Fruit fly (Drosophila melanogaster) whole organism, embryonic: ENCODE results near the gene Cyp4d1.
A peak's percentile ranks its signal among the peaks of the same experiment; 100 is the strongest.

Source experiments
- Awh ChIP-seq: fragments of 200-800 bp; sonication (Bioruptor generic); IDR thresholded peaks from 2 replicates; pipeline ENCODE4, ENCODE4 v1.3.6; 2022; ENCODE audit warnings: missing biosample characterization, missing genetic modification characterization
- Bdp1 ChIP-seq: fragments of 200-800 bp; sonication (Bioruptor generic); optimal IDR thresholded peaks from 3 replicates; lab custom pipeline; 2016; ENCODE audit warnings: missing biosample characterization, missing genetic modification characterization
- CG12104 ChIP-seq: fragments of 200-800 bp; sonication (Bioruptor generic); optimal IDR thresholded peaks from 3 replicates; lab custom pipeline; 2016; ENCODE audit warnings: missing biosample characterization, missing genetic modification characterization
- CG12155 ChIP-seq: fragments of 200-800 bp; sonication (Bioruptor generic); optimal IDR thresholded peaks from 3 replicates; lab custom pipeline; 2016; ENCODE audit warnings: missing biosample characterization, missing genetic modification characterization
- CG12219 ChIP-seq: fragments of 200-800 bp; sonication (Bioruptor generic); optimal IDR thresholded peaks from 3 replicates; lab custom pipeline; 2018; ENCODE audit warnings: missing biosample characterization, mild to moderate bottlenecking, missing genetic modification characterization
- CG12769 ChIP-seq: fragments of 200-800 bp; sonication (Bioruptor generic); optimal IDR thresholded peaks from 2 replicates; lab custom pipeline; 2019; ENCODE audit warnings: missing biosample characterization, mild to moderate bottlenecking, missing genetic modification characterization, moderate library complexity
- CG15479 ChIP-seq: fragments of 200-800 bp; sonication (Bioruptor generic); optimal IDR thresholded peaks from 3 replicates; lab custom pipeline; 2019; ENCODE audit warnings: missing biosample characterization, mild to moderate bottlenecking, missing genetic modification characterization, moderate library complexity
- CG15601 ChIP-seq: fragments of 200-800 bp; sonication (Bioruptor generic); optimal IDR thresholded peaks from 3 replicates; lab custom pipeline; 2019; ENCODE audit warnings: missing biosample characterization, mild to moderate bottlenecking, missing genetic modification characterization, moderate library complexity
- CG17186 ChIP-seq: fragments of 200-800 bp; sonication (Bioruptor generic); optimal IDR thresholded peaks from 3 replicates; lab custom pipeline; 2017; ENCODE audit warnings: missing biosample characterization, missing genetic modification reagents, missing genetic modification characterization
- CG17829 ChIP-seq: fragments of 200-800 bp; optimal IDR thresholded peaks from 2 replicates; lab custom pipeline; 2019; ENCODE audit warnings: missing biosample characterization, mild to moderate bottlenecking, missing genetic modification characterization, moderate library complexity
- CG18619 ChIP-seq: fragments of 200-800 bp; sonication (Bioruptor generic); optimal IDR thresholded peaks from 3 replicates; lab custom pipeline; 2017; ENCODE audit warnings: missing biosample characterization, mild to moderate bottlenecking, missing genetic modification characterization
- CG2116 ChIP-seq: fragments of 200-800 bp; sonication (Bioruptor generic); optimal IDR thresholded peaks from 3 replicates; lab custom pipeline; 2018; ENCODE audit warnings: missing biosample characterization, mild to moderate bottlenecking, missing genetic modification characterization
- CG2120 ChIP-seq: fragments of 200-800 bp; sonication (Bioruptor generic); optimal IDR thresholded peaks from 3 replicates; lab custom pipeline; 2016; ENCODE audit warnings: missing biosample characterization, missing genetic modification characterization
- CG3065 ChIP-seq: fragments of 200-800 bp; sonication (Bioruptor generic); optimal IDR thresholded peaks from 2 replicates; lab custom pipeline; 2016; ENCODE audit warnings: missing biosample characterization, missing genetic modification characterization
- CG31441 ChIP-seq: fragments of 200-800 bp; sonication (Bioruptor generic); IDR thresholded peaks from 2 replicates; pipeline ENCODE4 v1.3.6; 2022; ENCODE audit warnings: missing biosample characterization, missing genetic modification characterization
- CG3163 ChIP-seq: fragments of 200-800 bp; sonication (Bioruptor generic); optimal IDR thresholded peaks from 3 replicates; lab custom pipeline; 2016; ENCODE audit warnings: missing biosample characterization, missing genetic modification characterization
- CG34224 ChIP-seq: fragments of 200-800 bp; sonication (Bioruptor generic); IDR thresholded peaks from 3 replicates; pipeline ENCODE4 v1.3.6; 2022; ENCODE audit warnings: missing biosample characterization, missing genetic modification characterization; ENCODE audit not compliant: partially characterized antibody
- CG4328 ChIP-seq: fragments of 200-800 bp; sonication (Bioruptor generic); optimal IDR thresholded peaks from 3 replicates; lab custom pipeline; 2017; ENCODE audit warnings: missing biosample characterization, missing genetic modification reagents, missing genetic modification characterization
- CG43689 ChIP-seq: fragments of 200-800 bp; sonication (Bioruptor generic); IDR thresholded peaks from 2 replicates; pipeline ENCODE4 v1.3.6; 2022; ENCODE audit warnings: missing biosample characterization, missing genetic modification characterization
- CG4707 ChIP-seq: fragments of 200-800 bp; sonication (Bioruptor generic); optimal IDR thresholded peaks from 2 replicates; lab custom pipeline; 2018; ENCODE audit warnings: missing biosample characterization, mild to moderate bottlenecking, missing genetic modification characterization, moderate library complexity
- CG4730 ChIP-seq: fragments of 200-800 bp; sonication (Bioruptor generic); IDR thresholded peaks from 2 replicates; pipeline ENCODE4 v1.3.6; 2022; ENCODE audit warnings: missing biosample characterization, missing genetic modification characterization
- CG6654 ChIP-seq: fragments of 200-800 bp; sonication (Bioruptor generic); optimal IDR thresholded peaks from 2 replicates; lab custom pipeline; 2017; ENCODE audit warnings: missing biosample characterization, mild to moderate bottlenecking, missing genetic modification characterization
- CG6689 ChIP-seq: fragments of 200-800 bp; sonication (Bioruptor generic); IDR thresholded peaks from 2 replicates; pipeline ENCODE4 v1.3.6; 2022; ENCODE audit warnings: missing biosample characterization, missing genetic modification characterization
- CG8359 ChIP-seq: fragments of 200-800 bp; sonication (Bioruptor generic); optimal IDR thresholded peaks from 2 replicates; lab custom pipeline; 2017; ENCODE audit warnings: missing biosample characterization, mild to moderate bottlenecking, missing genetic modification characterization, borderline replicate concordance
- HHEX ChIP-seq: fragments of 200-800 bp; sonication (Bioruptor generic); optimal IDR thresholded peaks from 3 replicates; lab custom pipeline; 2017; ENCODE audit warnings: missing biosample characterization, mild to moderate bottlenecking, missing genetic modification characterization, missing genetic modification reagents
- HmgZ ChIP-seq: fragments of 200-800 bp; sonication (Bioruptor generic); optimal IDR thresholded peaks from 2 replicates; lab custom pipeline; 2018; ENCODE audit warnings: missing biosample characterization, mild to moderate bottlenecking, missing genetic modification characterization
- Kr ChIP-seq: fragments of 200-800 bp; sonication (Bioruptor generic); optimal IDR thresholded peaks from 2 replicates; lab custom pipeline; 2017; ENCODE audit warnings: missing biosample characterization, mild to moderate bottlenecking, missing genetic modification characterization
- NFAT ChIP-seq: fragments of 200-800 bp; sonication (Bioruptor generic); IDR thresholded peaks from 2 replicates; pipeline ENCODE4 v1.3.6; 2022; ENCODE audit warnings: missing biosample characterization, missing genetic modification characterization
- Sox100B ChIP-seq: fragments of 200-800 bp; sonication (Bioruptor generic); optimal IDR thresholded peaks from 3 replicates; lab custom pipeline; 2018; ENCODE audit warnings: missing biosample characterization, mild to moderate bottlenecking, missing genetic modification characterization
- Trl ChIP-seq, 3 experiments: fragments of >200 bp in 2 of 3; fragments of 200-800 bp in 1 of 3; sonication (Bioruptor generic) in 1 of 3; optimal IDR thresholded peaks; 2 replicates in 1 of 3; 3 replicates in 2 of 3; lab custom pipeline; 2016 to 2017; ENCODE audit warnings: missing biosample characterization in 1 of 3, missing genetic modification characterization in 1 of 3
- ac ChIP-seq: fragments of 200-800 bp; sonication (Bioruptor generic); optimal IDR thresholded peaks from 3 replicates; lab custom pipeline; 2017; ENCODE audit warnings: missing biosample characterization, mild to moderate bottlenecking, missing genetic modification characterization
- aop ChIP-seq: fragments of 200-800 bp; sonication (Bioruptor generic); IDR thresholded peaks from 2 replicates; pipeline ENCODE4 v1.3.6; 2022; ENCODE audit warnings: missing biosample characterization, missing genetic modification characterization
- ato ChIP-seq: fragments of 200-800 bp; sonication (Bioruptor generic); IDR thresholded peaks from 2 replicates; pipeline ENCODE4 v1.3.6; 2022; ENCODE audit warnings: missing biosample characterization, missing genetic modification characterization; ENCODE audit not compliant: partially characterized antibody
- bab2 ChIP-seq: fragments of 200-800 bp; sonication (Bioruptor generic); optimal IDR thresholded peaks from 2 replicates; lab custom pipeline; 2016; ENCODE audit warnings: missing biosample characterization, missing genetic modification characterization
- bigmax ChIP-seq: fragments of 200-800 bp; sonication (Bioruptor generic); optimal IDR thresholded peaks from 2 replicates; lab custom pipeline; 2018; ENCODE audit warnings: missing biosample characterization, mild to moderate bottlenecking, missing genetic modification characterization
- cwo ChIP-seq: fragments of 200-800 bp; sonication (Bioruptor generic); optimal IDR thresholded peaks from 3 replicates; lab custom pipeline; 2017; ENCODE audit warnings: missing biosample characterization, missing genetic modification characterization, mild to moderate bottlenecking, moderate library complexity, missing genetic modification reagents
- emc ChIP-seq: fragments of 200-800 bp; sonication (Bioruptor generic); optimal IDR thresholded peaks from 2 replicates; lab custom pipeline; 2016; ENCODE audit warnings: missing biosample characterization, missing genetic modification characterization
- exex ChIP-seq: fragments of 200-800 bp; sonication (Bioruptor generic); optimal IDR thresholded peaks from 4 replicates; lab custom pipeline; 2018; ENCODE audit warnings: missing biosample characterization, mild to moderate bottlenecking, missing genetic modification characterization, moderate library complexity
- fd102C ChIP-seq: fragments of 200-800 bp; sonication (Bioruptor generic); optimal IDR thresholded peaks from 2 replicates; lab custom pipeline; 2018; ENCODE audit warnings: missing biosample characterization, mild to moderate bottlenecking, missing genetic modification characterization, moderate library complexity
- grn ChIP-seq: fragments of 200-800 bp; sonication (Bioruptor generic); optimal IDR thresholded peaks from 3 replicates; lab custom pipeline; 2017; ENCODE audit warnings: missing biosample characterization, missing genetic modification characterization
- klu ChIP-seq: fragments of 200-800 bp; sonication (Bioruptor generic); IDR thresholded peaks from 2 replicates; pipeline ENCODE4 v1.3.6; 2022; ENCODE audit warnings: missing biosample characterization, missing genetic modification characterization
- lab ChIP-seq: fragments of 200-800 bp; sonication (Bioruptor generic); optimal IDR thresholded peaks from 3 replicates; lab custom pipeline; 2017; ENCODE audit warnings: missing biosample characterization, missing genetic modification characterization, mild to moderate bottlenecking, moderate library complexity, missing genetic modification reagents
- mirr ChIP-seq: fragments of 200-800 bp; sonication (Bioruptor generic); optimal IDR thresholded peaks from 3 replicates; lab custom pipeline; 2018; ENCODE audit warnings: missing biosample characterization, mild to moderate bottlenecking, missing genetic modification characterization
- nom ChIP-seq: fragments of 200-800 bp; sonication (Bioruptor generic); optimal IDR thresholded peaks from 2 replicates; lab custom pipeline; 2017; ENCODE audit warnings: missing biosample characterization, missing genetic modification characterization, mild to moderate bottlenecking, moderate library complexity, missing genetic modification reagents
- pfk ChIP-seq: fragments of 200-800 bp; sonication (Bioruptor generic); optimal IDR thresholded peaks from 2 replicates; lab custom pipeline; 2018; ENCODE audit warnings: missing biosample characterization, mild to moderate bottlenecking, missing genetic modification characterization, moderate library complexity
- pita ChIP-seq: fragments of 200-800 bp; sonication (Bioruptor generic); optimal IDR thresholded peaks from 2 replicates; lab custom pipeline; 2017; ENCODE audit warnings: missing biosample characterization, mild to moderate bottlenecking, missing genetic modification characterization
- salm ChIP-seq: fragments of 200-800 bp; sonication (Bioruptor generic); optimal IDR thresholded peaks from 2 replicates; lab custom pipeline; 2018; ENCODE audit warnings: missing biosample characterization, mild to moderate bottlenecking, missing genetic modification characterization
- sens ChIP-seq: fragments of 200-800 bp; sonication (Bioruptor generic); peaks from one replicate; lab custom pipeline; 2016; ENCODE audit warnings: missing biosample characterization, missing genetic modification characterization
- usp ChIP-seq: fragments of >200 bp; optimal IDR thresholded peaks from 2 replicates; lab custom pipeline; 2017; ENCODE audit warnings: missing biosample characterization, missing genetic modification characterization

The Cyp4d1 gene

dm6 chrX:2194208-2195094, 32.5 kb upstream of the Cyp4d1 start (continued):
- TF ChIP-seq CG2120 (GFP tag; lab: Kevin White, UChicago) (no peak), HHEX (GFP tag; lab: Kevin White, UChicago) (no peak), CG17829 (tag; lab: Kevin White, UChicago) (no peak), CG34224 (GFP tag; lab: Robert Waterston, UW) (peak; percentile 44; the same call in 1 of the 3 replicates), CG15479 (GFP tag; lab: Kevin White, UChicago) (no peak), Sox100B (GFP tag; lab: Kevin White, UChicago) (no peak), nom (GFP tag; lab: Kevin White, UChicago) (no peak), CG12155 (GFP tag; lab: Kevin White, UChicago) (no peak), Kr (GFP tag; lab: Kevin White, UChicago) (no peak), Trl (optimal IDR thresholded peaks at IDR 0.05; lab: Kevin White, UChicago) (peak; percentile 62 to 71), Trl (GFP tag; optimal IDR thresholded peaks at IDR 0.05; lab: Kevin White, UChicago) (no peak), exex (peak; percentile 75), CG8359 (GFP tag; lab: Kevin White, UChicago) (no peak), CG31441 (no peak), NFAT (GFP tag; lab: Robert Waterston, UW) (no peak), CG12219 (GFP tag; lab: Kevin White, UChicago) (no peak), CG3163 (GFP tag; lab: Kevin White, UChicago) (peak; percentile 3), Awh (GFP tag; lab: Robert Waterston, UW) (no peak), CG3065 (no peak), salm (no peak), bigmax (GFP tag; lab: Kevin White, UChicago) (no peak), mirr (peak; percentile 80), lab (GFP tag; lab: Kevin White, UChicago) (peak; percentile 36), ac (GFP tag; lab: Kevin White, UChicago) (no peak), CG4328 (no peak), grn (no peak), fd102C (no peak), Bdp1 (no peak), CG12104 (GFP tag; lab: Kevin White, UChicago) (no peak), CG4707 (GFP tag; lab: Kevin White, UChicago) (no peak), aop (no peak), cwo (peak; percentile 4), CG6689 (no peak), CG15601 (no peak), CG2116 (GFP tag; lab: Kevin White, UChicago) (no peak), CG4730 (GFP tag; lab: Robert Waterston, UW) (no peak), CG17186 (GFP tag; lab: Kevin White, UChicago) (no peak), CG18619 (no peak), sens (GFP tag; lab: Kevin White, UChicago) (no peak), CG43689 (GFP tag; lab: Robert Waterston, UW) (no peak), pfk (no peak), CG6654 (GFP tag; lab: Kevin White, UChicago) (no peak), ato (GFP tag; lab: Robert Waterston, UW) (no peak), HmgZ (tag; lab: Kevin White, UChicago) (peak; percentile 11), bab2 (GFP tag; lab: Kevin White, UChicago) (no peak), klu (GFP tag; lab: Robert Waterston, UW) (no peak), usp (no peak), CG12769 (tag; lab: Kevin White, UChicago) (peak; percentile 57), emc (GFP tag; lab: Kevin White, UChicago) (no peak), pita (no peak)
